Worm (Caenorhabditis elegans) whole organism, L4 larva: ENCODE data around the gene W01G7.4.

Experiments
- D1046.2 ChIP-seq: fragments of 200-800 bp; sonication (Bioruptor generic); IDR thresholded peaks from 2 replicates; pipeline ENCODE4 v1.3.6; 2022; ENCODE audit warnings: missing genetic modification characterization, missing compliant biosample characterization
- Y48G9A.11 ChIP-seq: fragments of 200-800 bp; sonication (Bioruptor generic); IDR thresholded peaks from 2 replicates; pipeline ENCODE4 v1.3.6; 2022; ENCODE audit warnings: missing genetic modification reagents, missing genetic modification characterization, missing compliant biosample characterization
- Y75B8A.6 ChIP-seq: fragments of 200-800 bp; sonication (Bioruptor generic); IDR thresholded peaks from 2 replicates; pipeline ENCODE4 v1.3.6; 2022; ENCODE audit warnings: missing genetic modification reagents, missing genetic modification characterization, missing compliant biosample characterization
- ZK337.2 ChIP-seq: fragments of 200-800 bp; sonication (Bioruptor generic); IDR thresholded peaks from 2 replicates; pipeline ENCODE4 v1.3.6; 2022; ENCODE audit warnings: missing genetic modification reagents, missing genetic modification characterization, missing compliant biosample characterization
- aha-1 ChIP-seq: fragments of 150-350 bp; peaks from one replicate; lab custom pipeline; 2014; ENCODE audit warnings: missing biosample characterization, missing genetic modification characterization
- aly-2 ChIP-seq: sonication (generic microtip); optimal IDR thresholded peaks from 2 replicates; lab custom pipeline; 2018; ENCODE audit warnings: missing biosample characterization, missing genetic modification characterization
- ama-1 ChIP-seq: fragments of 150-350 bp; optimal IDR thresholded peaks from 2 replicates; lab custom pipeline; 2014; ENCODE audit warnings: inconsistent platforms, mixed read lengths
- arid-1 ChIP-seq: fragments of 200-800 bp; sonication (Bioruptor generic); conservative IDR thresholded peaks from 2 replicates; pipeline ENCODE4 v1.3.6; 2022; ENCODE audit warnings: missing genetic modification reagents, missing genetic modification characterization, missing compliant biosample characterization
- ceh-44 ChIP-seq: fragments of 200-800 bp; sonication (Bioruptor generic); IDR thresholded peaks from 2 replicates; pipeline ENCODE4 v1.3.6; 2022; ENCODE audit warnings: missing genetic modification reagents, missing genetic modification characterization, missing compliant biosample characterization
- ceh-62 ChIP-seq: sonication (generic microtip); optimal IDR thresholded peaks from 2 replicates; lab custom pipeline; 2017; ENCODE audit warnings: missing biosample characterization, missing genetic modification characterization
- daf-12 ChIP-seq: fragments of 150-350 bp; optimal IDR thresholded peaks from 2 replicates; lab custom pipeline; 2014; ENCODE audit warnings: missing biosample characterization, missing genetic modification reagents, missing genetic modification characterization
- daf-16 ChIP-seq, 3 experiments: sonication (generic microtip); optimal IDR thresholded peaks; 2 replicates each; lab custom pipeline; 2016 to 2017; ENCODE audit warnings: missing genetic modification characterization in 3 of 3, missing genetic modification reagents in 3 of 3, mild to moderate bottlenecking in 2 of 3, missing compliant biosample characterization in 2 of 3, missing biosample characterization in 1 of 3, moderate library complexity in 1 of 3
- daf-8 ChIP-seq: fragments of 200-800 bp; sonication (Bioruptor generic); IDR thresholded peaks from 2 replicates; pipeline ENCODE4 v1.3.6; 2022; ENCODE audit warnings: missing genetic modification characterization, missing compliant biosample characterization
- dmd-6 ChIP-seq: fragments of 200-800 bp; sonication (Bioruptor generic); IDR thresholded peaks from 2 replicates; pipeline ENCODE4 v1.3.6; 2022; ENCODE audit warnings: missing genetic modification reagents, missing genetic modification characterization, missing compliant biosample characterization
- dmd-8 ChIP-seq: fragments of 200-800 bp; sonication (Bioruptor generic); IDR thresholded peaks from 2 replicates; pipeline ENCODE4 v1.3.6; 2022; ENCODE audit warnings: missing genetic modification characterization, missing compliant biosample characterization
- dpl-1 ChIP-seq: fragments of 150-350 bp; optimal IDR thresholded peaks from 2 replicates; lab custom pipeline; 2014; ENCODE audit warnings: missing biosample characterization, missing genetic modification reagents, missing genetic modification characterization
- duxl-1 ChIP-seq: sonication (generic microtip); optimal IDR thresholded peaks from 2 replicates; lab custom pipeline; 2016; ENCODE audit warnings: mild to moderate bottlenecking, missing genetic modification characterization, moderate library complexity, missing compliant biosample characterization; ENCODE audit not compliant: poor library complexity
- dve-1 ChIP-seq: sonication (generic microtip); optimal IDR thresholded peaks from 2 replicates; lab custom pipeline; 2017; ENCODE audit warnings: antibody characterized with exemption, mild to moderate bottlenecking, missing genetic modification characterization, missing compliant biosample characterization; ENCODE audit not compliant: insufficient read depth
- egl-27 ChIP-seq: sonication (generic microtip); optimal IDR thresholded peaks from 3 replicates; lab custom pipeline; 2017; ENCODE audit warnings: missing biosample characterization, missing genetic modification reagents, missing genetic modification characterization
- fkh-10 ChIP-seq: fragments of 150-350 bp; optimal IDR thresholded peaks from 2 replicates; lab custom pipeline; 2014; ENCODE audit warnings: missing biosample characterization, missing genetic modification reagents, missing genetic modification characterization
- fos-1 ChIP-seq: fragments of 150-350 bp; optimal IDR thresholded peaks from 2 replicates; lab custom pipeline; 2014; ENCODE audit warnings: missing biosample characterization, missing genetic modification characterization
- gei-8 ChIP-seq: fragments of 200-800 bp; sonication (Bioruptor generic); optimal IDR thresholded peaks from 2 replicates; lab custom pipeline; 2018; ENCODE audit warnings: mild to moderate bottlenecking, missing genetic modification characterization, missing compliant biosample characterization
- hif-1 ChIP-seq, 2 experiments: sonication (generic microtip); optimal IDR thresholded peaks; 2 replicates each; lab custom pipeline; 2016 to 2017; ENCODE audit warnings: missing compliant biosample characterization in 2 of 2, missing genetic modification characterization in 2 of 2, missing genetic modification reagents in 2 of 2, missing genotype in 2 of 2, mild to moderate bottlenecking in 1 of 2
- hlh-30 ChIP-seq: sonication (generic microtip); optimal IDR thresholded peaks from 2 replicates; lab custom pipeline; 2017; ENCODE audit warnings: antibody characterized with exemption, mild to moderate bottlenecking, missing genetic modification characterization, missing compliant biosample characterization; ENCODE audit not compliant: insufficient read depth
- lin-1 ChIP-seq: fragments of 200-800 bp; sonication (Bioruptor generic); IDR thresholded peaks from 2 replicates; pipeline ENCODE4 v1.3.6; 2022; ENCODE audit warnings: missing genetic modification reagents, missing genetic modification characterization, missing compliant biosample characterization
- lin-13 ChIP-seq: fragments of 150-350 bp; optimal IDR thresholded peaks from 2 replicates; lab custom pipeline; 2014; ENCODE audit warnings: missing biosample characterization, missing genetic modification reagents, missing genetic modification characterization
- lin-38 ChIP-seq: fragments of 200-800 bp; sonication (Bioruptor generic); IDR thresholded peaks from 2 replicates; pipeline ENCODE4 v1.3.6; 2022; ENCODE audit warnings: missing genetic modification reagents, missing genetic modification characterization, missing compliant biosample characterization
- lir-3 ChIP-seq: sonication (generic microtip); optimal IDR thresholded peaks from 2 replicates; lab custom pipeline; 2016; ENCODE audit warnings: mild to moderate bottlenecking, missing genetic modification characterization, missing compliant biosample characterization
- lsy-2 ChIP-seq, 2 experiments: fragments of 150-350 bp in 1 of 2; sonication (generic microtip) in 1 of 2; optimal IDR thresholded peaks; 2 replicates each; lab custom pipeline; 2014 to 2017; ENCODE audit warnings: missing biosample characterization in 2 of 2, missing genetic modification characterization in 2 of 2
- mdl-1 ChIP-seq, 2 experiments: fragments of 150-350 bp in 1 of 2; sonication (generic microtip) in 1 of 2; optimal IDR thresholded peaks; 2 replicates each; lab custom pipeline; 2014 to 2017; ENCODE audit warnings: missing biosample characterization in 2 of 2, missing genetic modification characterization in 2 of 2
- mep-1 ChIP-seq: fragments of 150-350 bp; sonication (generic microtip); optimal IDR thresholded peaks from 3 replicates; lab custom pipeline; 2014; ENCODE audit warnings: missing biosample characterization, missing genetic modification characterization
- nhr-102 ChIP-seq: sonication (generic microtip); optimal IDR thresholded peaks from 2 replicates; lab custom pipeline; 2016; ENCODE audit warnings: mild to moderate bottlenecking, missing genetic modification characterization, moderate library complexity, missing compliant biosample characterization
- nhr-28 ChIP-seq: fragments of 150-350 bp; optimal IDR thresholded peaks from 2 replicates; lab custom pipeline; 2014; ENCODE audit warnings: missing biosample characterization, missing genetic modification characterization
- nhr-41 ChIP-seq: fragments of 200-800 bp; sonication (Bioruptor generic); IDR thresholded peaks from 2 replicates; pipeline ENCODE4 v1.3.6; 2022; ENCODE audit warnings: missing genetic modification reagents, missing genetic modification characterization, missing compliant biosample characterization
- nhr-76 ChIP-seq: fragments of 150-350 bp; optimal IDR thresholded peaks from 2 replicates; lab custom pipeline; 2014; ENCODE audit warnings: missing biosample characterization, missing genetic modification characterization
- nhr-77 ChIP-seq: fragments of 150-350 bp; optimal IDR thresholded peaks from 2 replicates; lab custom pipeline; 2014; ENCODE audit warnings: missing biosample characterization, missing genetic modification characterization
- php-3 ChIP-seq: fragments of 200-800 bp; sonication (Bioruptor generic); IDR thresholded peaks from 2 replicates; pipeline ENCODE4 v1.3.6; 2022; ENCODE audit warnings: missing genetic modification reagents, missing genetic modification characterization, missing compliant biosample characterization
- pqm-1 ChIP-seq: sonication (generic microtip); optimal IDR thresholded peaks from 2 replicates; lab custom pipeline; 2017; ENCODE audit warnings: missing biosample characterization, missing genetic modification characterization
- set-16 ChIP-seq: fragments of 200-800 bp; sonication (Bioruptor generic); IDR thresholded peaks from 2 replicates; pipeline ENCODE4 v1.3.6; 2022; ENCODE audit warnings: missing genetic modification reagents, missing genetic modification characterization, missing compliant biosample characterization
- tra-1 ChIP-seq: fragments of 200-800 bp; sonication (Bioruptor generic); IDR thresholded peaks from 2 replicates; pipeline ENCODE4 v1.3.6; 2022; ENCODE audit warnings: missing genetic modification reagents, missing genetic modification characterization, missing compliant biosample characterization
- unc-62 ChIP-seq, 3 experiments: fragments of 150-350 bp in 1 of 3; sonication (generic microtip); optimal IDR thresholded peaks in 2 of 3; peaks in 1 of 3; 1 replicate in 1 of 3; 2 replicates in 2 of 3; lab custom pipeline; 2014 to 2017; ENCODE audit warnings: missing biosample characterization in 3 of 3, missing genetic modification characterization in 3 of 3, missing genetic modification reagents in 3 of 3, missing genotype in 1 of 3
- zip-11 ChIP-seq: fragments of 200-800 bp; sonication (Bioruptor generic); IDR thresholded peaks from 2 replicates; pipeline ENCODE4 v1.3.6; 2022; ENCODE audit warnings: missing genetic modification characterization, missing compliant biosample characterization
- ztf-7 ChIP-seq: fragments of 150-350 bp; optimal IDR thresholded peaks from 2 replicates; lab custom pipeline; 2014; ENCODE audit warnings: missing biosample characterization, missing genetic modification characterization

W01G7.4 gene

ce11 chrII:14051474-14051934 lies 9.0 kb upstream of the W01G7.4 start (continued):
- TF ChIP-seq unc-62 (GFP tag; optimal IDR thresholded peaks at IDR 0.05 in 1 of 2; lab: Kevin White, UChicago) = no peak
- TF ChIP-seq unc-62 (tag; optimal IDR thresholded peaks at IDR 0.05; lab: Kevin White, UChicago) = no peak
- TF ChIP-seq daf-12 = no peak
- no peak for TF ChIP-seq nhr-41
- no peak for TF ChIP-seq nhr-102 (tag; lab: Kevin White, UChicago)
- no peak for TF ChIP-seq mep-1 (tag; lab: Kevin White, UChicago)
- peak; percentile 43; the same call in 1 of the 2 replicates for TF ChIP-seq dmd-6

ce11 chrII:14052204-14052603 lies 8.3 kb upstream of the W01G7.4 start, which contains the start of gene daf-5:
Gene daf-5 (minus strand): TSS chrII:14052304.
- TF ChIP-seq dmd-8 (GFP tag; lab: Robert Waterston, UW) (no peak), aha-1 (tag; lab: Kevin White, UChicago) (peak; percentile 41)
- TF ChIP-seq, all 104 proteins: peak for 1

- TF ChIP-seq set-16 (GFP tag; lab: Robert Waterston, UW) (no peak), daf-12 (no peak), nhr-76 (tag; lab: Kevin White, UChicago) (no peak), dmd-6 (peak; percentile 34; the same call in 1 of the 2 replicates), hif-1 (tag; optimal IDR thresholded peaks at IDR 0.05; lab: Kevin White, UChicago) (no peak)
These were observed 7.4 kb upstream of the W01G7.4 start for ce11 chrII:14053141-14053540.

ce11 chrII:14055717-14056116 lies 4.8 kb upstream of the W01G7.4 start:
- TF ChIP-seq dpl-1 (GFP tag; lab: Kevin White, UChicago) (no peak), Y48G9A.11 (no peak), Y75B8A.6 (GFP tag; lab: Robert Waterston, UW) (no peak), daf-16 (GFP tag; optimal IDR thresholded peaks at IDR 0.05; lab: Kevin White, UChicago) (no peak), daf-16 (tag; optimal IDR thresholded peaks at IDR 0.05; lab: Kevin White, UChicago) (peak; percentile 33), php-3 (GFP tag; lab: Robert Waterston, UW) (no peak), daf-8 (no peak), lsy-2 (tag; optimal IDR thresholded peaks at IDR 0.05; lab: Kevin White, UChicago) (no peak), unc-62 (GFP tag; optimal IDR thresholded peaks at IDR 0.05 in 1 of 2; lab: Kevin White, UChicago) (no peak), unc-62 (tag; optimal IDR thresholded peaks at IDR 0.05; lab: Kevin White, UChicago) (no peak), dmd-6 (peak; percentile 39; the same call in 1 of the 2 replicates), fos-1 (tag; lab: Kevin White, UChicago) (no peak), lin-13 (GFP tag; lab: Kevin White, UChicago) (no peak), fkh-10 (GFP tag; lab: Kevin White, UChicago) (no peak), ceh-62 (tag; lab: Kevin White, UChicago) (no peak), daf-12 (no peak), aly-2 (tag; lab: Kevin White, UChicago) (no peak), pqm-1 (tag; lab: Kevin White, UChicago) (peak; percentile 75), lir-3 (tag; lab: Kevin White, UChicago) (no peak), dve-1 (tag; lab: Kevin White, UChicago) (peak; percentile 37), ztf-7 (no peak), ceh-44 (GFP tag; lab: Robert Waterston, UW) (no peak), ZK337.2 (GFP tag; lab: Robert Waterston, UW) (no peak), D1046.2 (GFP tag; lab: Robert Waterston, UW) (no peak), aha-1 (tag; lab: Kevin White, UChicago) (peak; percentile 61), nhr-77 (tag; lab: Kevin White, UChicago) (peak; percentile 38), lin-1 (GFP tag; lab: Robert Waterston, UW) (no peak), zip-11 (GFP tag; lab: Robert Waterston, UW) (no peak), duxl-1 (tag; lab: Kevin White, UChicago) (no peak), lin-38 (GFP tag; lab: Robert Waterston, UW) (no peak), tra-1 (no peak), nhr-28 (tag; lab: Kevin White, UChicago) (peak; percentile 46), mdl-1 (tag; optimal IDR thresholded peaks at IDR 0.05; lab: Kevin White, UChicago) (no peak), egl-27 (tag; lab: Kevin White, UChicago) (no peak), hlh-30 (no peak), gei-8 (GFP tag; lab: Kevin White, UChicago) (no peak), arid-1 (GFP tag; lab: Robert Waterston, UW) (no peak), ama-1 (lab: Kevin White, UChicago) (no peak)
